Worm (Caenorhabditis elegans) whole organism, L4 larva: ENCODE measurements around the gene C14B1.8.
A peak's percentile ranks its signal among the peaks of the same experiment; 100 is the strongest.

Experiments
- F37D6.2 ChIP-seq: sonication (generic microtip); optimal IDR thresholded peaks from 2 replicates; lab custom pipeline; 2016; ENCODE audit warnings: mild to moderate bottlenecking, missing genetic modification characterization, missing compliant biosample characterization
- R02D3.7 ChIP-seq: fragments of 150-350 bp; sonication (generic microtip); optimal IDR thresholded peaks from 3 replicates; lab custom pipeline; 2014; ENCODE audit warnings: missing biosample characterization, missing genetic modification characterization
- T20F7.1 ChIP-seq: fragments of 200-800 bp; sonication (Bioruptor generic); optimal IDR thresholded peaks from 2 replicates; lab custom pipeline; 2018; ENCODE audit warnings: mild to moderate bottlenecking, missing genetic modification characterization, missing compliant biosample characterization
- Y75B8A.6 ChIP-seq: fragments of 200-800 bp; sonication (Bioruptor generic); IDR thresholded peaks from 2 replicates; pipeline ENCODE4 v1.3.6; 2022; ENCODE audit warnings: missing genetic modification reagents, missing genetic modification characterization, missing compliant biosample characterization
- ZK546.5 ChIP-seq, 2 experiments: sonication (generic microtip); optimal IDR thresholded peaks; 2 replicates each; lab custom pipeline; 2017; ENCODE audit warnings: missing biosample characterization in 2 of 2, missing genetic modification characterization in 2 of 2
- aha-1 ChIP-seq: fragments of 150-350 bp; peaks from one replicate; lab custom pipeline; 2014; ENCODE audit warnings: missing biosample characterization, missing genetic modification characterization
- ceh-32 ChIP-seq: sonication (generic microtip); optimal IDR thresholded peaks from 2 replicates; lab custom pipeline; 2016; ENCODE audit warnings: mild to moderate bottlenecking, missing genetic modification characterization, missing compliant biosample characterization; ENCODE audit not compliant: poor library complexity
- ceh-44 ChIP-seq: fragments of 200-800 bp; sonication (Bioruptor generic); IDR thresholded peaks from 2 replicates; pipeline ENCODE4 v1.3.6; 2022; ENCODE audit warnings: missing genetic modification reagents, missing genetic modification characterization, missing compliant biosample characterization
- ceh-82 ChIP-seq: sonication (generic microtip); optimal IDR thresholded peaks from 2 replicates; lab custom pipeline; 2017; ENCODE audit warnings: missing biosample characterization, missing genetic modification characterization
- ces-1 ChIP-seq: fragments of 150-350 bp; sonication (generic microtip); optimal IDR thresholded peaks from 4 replicates; lab custom pipeline; 2014; ENCODE audit warnings: missing biosample characterization, missing genetic modification reagents, missing genetic modification characterization
- ctbp-1 ChIP-seq: fragments of 200-800 bp; sonication (Bioruptor generic); IDR thresholded peaks from 2 replicates; pipeline ENCODE4 v1.3.6; 2022; ENCODE audit warnings: missing genetic modification reagents, missing genetic modification characterization, missing compliant biosample characterization
- daf-19 ChIP-seq: fragments of 200-800 bp; sonication (Bioruptor generic); conservative IDR thresholded peaks from 2 replicates; pipeline ENCODE4 v1.3.6; 2022; ENCODE audit warnings: missing genetic modification characterization, missing compliant biosample characterization
- daf-8 ChIP-seq: fragments of 200-800 bp; sonication (Bioruptor generic); IDR thresholded peaks from 2 replicates; pipeline ENCODE4 v1.3.6; 2022; ENCODE audit warnings: missing genetic modification characterization, missing compliant biosample characterization
- hlh-11 ChIP-seq: fragments of 200-800 bp; sonication (Bioruptor generic); optimal IDR thresholded peaks from 2 replicates; lab custom pipeline; 2018; ENCODE audit warnings: mild to moderate bottlenecking, missing genetic modification characterization, missing compliant biosample characterization
- lim-7 ChIP-seq: fragments of 200-800 bp; sonication (Bioruptor generic); IDR thresholded peaks from 2 replicates; pipeline ENCODE4 v1.3.6; 2022; ENCODE audit warnings: missing genetic modification characterization, missing compliant biosample characterization
- lin-13 ChIP-seq: fragments of 150-350 bp; optimal IDR thresholded peaks from 2 replicates; lab custom pipeline; 2014; ENCODE audit warnings: missing biosample characterization, missing genetic modification reagents, missing genetic modification characterization
- lin-15B ChIP-seq: fragments of 150-350 bp; sonication (generic microtip); optimal IDR thresholded peaks from 3 replicates; lab custom pipeline; 2014; ENCODE audit warnings: missing biosample characterization, missing genetic modification characterization
- lin-29 ChIP-seq: fragments of 200-800 bp; sonication (Bioruptor generic); IDR thresholded peaks from 2 replicates; pipeline ENCODE4 v1.3.6; 2022; ENCODE audit warnings: missing genetic modification reagents, missing genetic modification characterization, missing compliant biosample characterization
- madf-5 ChIP-seq, 2 experiments: fragments of 200-800 bp; sonication (Bioruptor generic); IDR thresholded peaks; 2 replicates each; pipeline ENCODE4 v1.3.6; 2022; ENCODE audit warnings: missing compliant biosample characterization in 2 of 2, missing genetic modification characterization in 2 of 2
- mdl-1 ChIP-seq, 2 experiments: fragments of 150-350 bp in 1 of 2; sonication (generic microtip) in 1 of 2; optimal IDR thresholded peaks; 2 replicates each; lab custom pipeline; 2014 to 2017; ENCODE audit warnings: missing biosample characterization in 2 of 2, missing genetic modification characterization in 2 of 2
- nhr-102 ChIP-seq: sonication (generic microtip); optimal IDR thresholded peaks from 2 replicates; lab custom pipeline; 2016; ENCODE audit warnings: mild to moderate bottlenecking, missing genetic modification characterization, moderate library complexity, missing compliant biosample characterization
- nhr-25 ChIP-seq: sonication (generic microtip); optimal IDR thresholded peaks from 2 replicates; lab custom pipeline; 2017; ENCODE audit warnings: missing genetic modification characterization, mild to moderate bottlenecking, missing compliant biosample characterization, antibody characterized with exemption, moderate library complexity, borderline replicate concordance; ENCODE audit not compliant: insufficient read depth
- nhr-42 ChIP-seq: fragments of 200-800 bp; sonication (Bioruptor generic); IDR thresholded peaks from 2 replicates; pipeline ENCODE4 v1.3.6; 2022; ENCODE audit warnings: missing genetic modification characterization, missing compliant biosample characterization
- nhr-6 ChIP-seq: fragments of 150-350 bp; optimal IDR thresholded peaks from 2 replicates; lab custom pipeline; 2014; ENCODE audit warnings: missing biosample characterization, missing genetic modification characterization
- nhr-76 ChIP-seq: fragments of 150-350 bp; optimal IDR thresholded peaks from 2 replicates; lab custom pipeline; 2014; ENCODE audit warnings: missing biosample characterization, missing genetic modification characterization
- nhr-77 ChIP-seq: fragments of 150-350 bp; optimal IDR thresholded peaks from 2 replicates; lab custom pipeline; 2014; ENCODE audit warnings: missing biosample characterization, missing genetic modification characterization
- sdz-12 ChIP-seq: fragments of 200-800 bp; sonication (Bioruptor generic); optimal IDR thresholded peaks from 2 replicates; lab custom pipeline; 2018; ENCODE audit warnings: mild to moderate bottlenecking, missing genetic modification characterization, missing compliant biosample characterization
- set-16 ChIP-seq: fragments of 200-800 bp; sonication (Bioruptor generic); IDR thresholded peaks from 2 replicates; pipeline ENCODE4 v1.3.6; 2022; ENCODE audit warnings: missing genetic modification reagents, missing genetic modification characterization, missing compliant biosample characterization
- zag-1 ChIP-seq: fragments of 150-350 bp; optimal IDR thresholded peaks from 2 replicates; lab custom pipeline; 2014; ENCODE audit warnings: missing biosample characterization, missing genetic modification characterization
- zfp-2 ChIP-seq: sonication (generic microtip); optimal IDR thresholded peaks from 2 replicates; lab custom pipeline; 2016; ENCODE audit warnings: mild to moderate bottlenecking, missing genetic modification characterization, missing compliant biosample characterization
- ztf-11 ChIP-seq: fragments of 150-350 bp; optimal IDR thresholded peaks from 2 replicates; lab custom pipeline; 2014; ENCODE audit warnings: missing biosample characterization, missing genetic modification characterization
- ztf-7 ChIP-seq: fragments of 150-350 bp; optimal IDR thresholded peaks from 2 replicates; lab custom pipeline; 2014; ENCODE audit warnings: missing biosample characterization, missing genetic modification characterization

Gene C14B1.8

ce11 chrIII:3743367-3743766 is 23.9 kb upstream of the C14B1.8 start:
- TF ChIP-seq set-16 (no peak), zfp-2 (tag; lab: Kevin White, UChicago) (no peak), nhr-6 (no peak), ztf-7 (tag; lab: Kevin White, UChicago) (no peak), lin-13 (GFP tag; lab: Kevin White, UChicago) (no peak), R02D3.7 (tag; lab: Kevin White, UChicago) (no peak), Y75B8A.6 (no peak), aha-1 (no peak), lim-7 (GFP tag; lab: Robert Waterston, UW) (no peak), nhr-25 (tag; lab: Kevin White, UChicago) (no peak), ces-1 (GFP tag; lab: Kevin White, UChicago) (no peak)
- TF ChIP-seq, all 104 proteins: peak for 0

ce11 chrIII:3742090-3742489 is 22.6 kb upstream of the C14B1.8 start:
- TF ChIP-seq set-16, result peak; percentile 37
- no peak for TF ChIP-seq nhr-76 (tag; lab: Kevin White, UChicago)

ce11 chrIII:3738331-3738730 is 18.9 kb upstream of the C14B1.8 start:
- TF ChIP-seq ctbp-1 (GFP tag; lab: Robert Waterston, UW), result no peak
- TF ChIP-seq R02D3.7 (tag; lab: Kevin White, UChicago), result no peak
- no peak for TF ChIP-seq nhr-102 (tag; lab: Kevin White, UChicago)
- no peak for TF ChIP-seq nhr-42 (GFP tag; lab: Robert Waterston, UW)
- TF ChIP-seq T20F7.1 (GFP tag; lab: Kevin White, UChicago), result no peak
- TF ChIP-seq mdl-1 (tag; optimal IDR thresholded peaks at IDR 0.05; lab: Kevin White, UChicago), result no peak
- no peak for TF ChIP-seq sdz-12
- TF ChIP-seq F37D6.2 (tag; lab: Kevin White, UChicago), result no peak
- no peak for TF ChIP-seq nhr-77 (tag; lab: Kevin White, UChicago)
- no peak for TF ChIP-seq set-16
- TF ChIP-seq zag-1 (tag; lab: Kevin White, UChicago), result no peak
- no peak for TF ChIP-seq hlh-11 (tag; lab: Kevin White, UChicago)
- no peak for TF ChIP-seq madf-5 (GFP tag; IDR thresholded peaks at IDR 0.05; lab: Robert Waterston, UW)
- no peak for TF ChIP-seq nhr-25 (tag; lab: Kevin White, UChicago)
- TF ChIP-seq ceh-32, result no peak
- TF ChIP-seq daf-8 (GFP tag; lab: Robert Waterston, UW), result no peak
- no peak for TF ChIP-seq ceh-82
- no peak for TF ChIP-seq ztf-11 (tag; lab: Kevin White, UChicago)

ce11 chrIII:3737742-3738141 is 18.3 kb upstream of the C14B1.8 start:
- TF ChIP-seq set-16 (peak; percentile 65), lim-7 (GFP tag; lab: Robert Waterston, UW) (peak; percentile 33; the same call in 1 of the 2 replicates), lin-13 (GFP tag; lab: Kevin White, UChicago) (no peak)
- TF ChIP-seq, all 104 proteins: peak for 2

ce11 chrIII:3736302-3736701 is 16.8 kb upstream of the C14B1.8 start, which contains the start of gene F34D10.4:
Gene F34D10.4 (plus strand): TSS chrIII:3736602.
- TF ChIP-seq daf-19, result no peak
- no peak for TF ChIP-seq ZK546.5 (tag; optimal IDR thresholded peaks at IDR 0.05; lab: Kevin White, UChicago)
- no peak for TF ChIP-seq lin-29 (GFP tag; lab: Robert Waterston, UW)
- TF ChIP-seq sdz-12, result no peak
- no peak for TF ChIP-seq lin-15B (tag; lab: Kevin White, UChicago)
- TF ChIP-seq nhr-6, result no peak
- TF ChIP-seq ceh-44, result no peak
- TF ChIP-seq, all 104 proteins: peak for 0
